Worm (Caenorhabditis elegans) whole organism, L1 larva: Measurements from ENCODE around the gene tyr-6.

ENCODE experiments used
- C16A3.4 ChIP-seq: fragments of 150-350 bp; optimal IDR thresholded peaks from 2 replicates; lab custom pipeline; 2014; ENCODE audit warnings: missing biosample characterization, missing genetic modification characterization
- C34B4.2 ChIP-seq: sonication (generic microtip); optimal IDR thresholded peaks from 2 replicates; lab custom pipeline; 2017; ENCODE audit warnings: mild to moderate bottlenecking, missing genetic modification characterization, missing compliant biosample characterization
- aha-1 ChIP-seq: fragments of 150-350 bp; optimal IDR thresholded peaks from 2 replicates; lab custom pipeline; 2014; ENCODE audit warnings: missing biosample characterization, missing genetic modification characterization
- aly-2 ChIP-seq: fragments of 150-350 bp; optimal IDR thresholded peaks from 2 replicates; lab custom pipeline; 2014; ENCODE audit warnings: missing biosample characterization, missing genetic modification characterization
- blmp-1 ChIP-seq: fragments of 150-350 bp; optimal IDR thresholded peaks from 2 replicates; lab custom pipeline; 2014; ENCODE audit warnings: missing biosample characterization, missing genetic modification characterization
- ceh-63 ChIP-seq: fragments of 200-800 bp; sonication (Bioruptor generic); optimal IDR thresholded peaks from 2 replicates; lab custom pipeline; 2018; ENCODE audit warnings: mild to moderate bottlenecking, missing genetic modification characterization, missing compliant biosample characterization
- ceh-8 ChIP-seq: fragments of 200-800 bp; sonication (Bioruptor generic); optimal IDR thresholded peaks from 2 replicates; lab custom pipeline; 2018; ENCODE audit warnings: mild to moderate bottlenecking, missing genetic modification characterization, moderate library complexity, missing compliant biosample characterization
- ces-1 ChIP-seq: fragments of 150-350 bp; optimal IDR thresholded peaks from 2 replicates; lab custom pipeline; 2014; ENCODE audit warnings: missing biosample characterization, missing genetic modification reagents, missing genetic modification characterization
- dpl-1 ChIP-seq, 3 experiments: fragments of 150-350 bp in 2 of 3; sonication (generic microtip) in 1 of 3; optimal IDR thresholded peaks; 2 replicates each; lab custom pipeline; 2014 to 2017; ENCODE audit warnings: missing biosample characterization in 3 of 3, missing genetic modification characterization in 3 of 3, missing genetic modification reagents in 3 of 3
- efl-3 ChIP-seq: fragments of 200-800 bp; sonication (Bioruptor generic); optimal IDR thresholded peaks from 2 replicates; lab custom pipeline; 2018; ENCODE audit warnings: mild to moderate bottlenecking, missing genetic modification characterization, missing compliant biosample characterization
- fkh-8 ChIP-seq: sonication (generic microtip); optimal IDR thresholded peaks from 2 replicates; lab custom pipeline; 2016; ENCODE audit warnings: mild to moderate bottlenecking, missing genetic modification characterization, missing compliant biosample characterization
- fos-1 ChIP-seq: fragments of 150-350 bp; optimal IDR thresholded peaks from 2 replicates; lab custom pipeline; 2014; ENCODE audit warnings: missing biosample characterization, missing genetic modification characterization
- hlh-17 ChIP-seq: fragments of 200-800 bp; sonication (Bioruptor generic); optimal IDR thresholded peaks from 2 replicates; lab custom pipeline; 2018; ENCODE audit warnings: missing genetic modification characterization, mild to moderate bottlenecking, missing compliant biosample characterization, moderate library complexity, borderline replicate concordance
- hlh-4 ChIP-seq: sonication (generic microtip); optimal IDR thresholded peaks from 2 replicates; lab custom pipeline; 2016; ENCODE audit warnings: mild to moderate bottlenecking, missing genetic modification characterization, missing compliant biosample characterization
- hpl-2 ChIP-seq: fragments of 150-350 bp; optimal IDR thresholded peaks from 2 replicates; lab custom pipeline; 2014; ENCODE audit warnings: missing biosample characterization, missing genetic modification reagents, missing genetic modification characterization
- irx-1 ChIP-seq: sonication (generic microtip); optimal IDR thresholded peaks from 2 replicates; lab custom pipeline; 2016; ENCODE audit warnings: missing genetic modification characterization, missing compliant biosample characterization
- lin-14 ChIP-seq: fragments of 200-800 bp; sonication (Bioruptor generic); optimal IDR thresholded peaks from 2 replicates; lab custom pipeline; 2018; ENCODE audit warnings: mild to moderate bottlenecking, missing genetic modification characterization, moderate library complexity, missing compliant biosample characterization
- lir-3 ChIP-seq: sonication (generic microtip); optimal IDR thresholded peaks from 2 replicates; lab custom pipeline; 2016; ENCODE audit warnings: mild to moderate bottlenecking, missing genetic modification characterization, moderate library complexity, missing compliant biosample characterization; ENCODE audit not compliant: poor library complexity
- mab-9 ChIP-seq: fragments of 200-800 bp; sonication (Bioruptor generic); IDR thresholded peaks from 2 replicates; pipeline ENCODE4 v1.3.6; 2022; ENCODE audit warnings: missing genetic modification reagents, missing genetic modification characterization, missing compliant biosample characterization
- mef-2 ChIP-seq: fragments of 150-350 bp; optimal IDR thresholded peaks from 2 replicates; lab custom pipeline; 2014; ENCODE audit warnings: missing biosample characterization, missing genetic modification characterization
- mep-1 ChIP-seq: fragments of 150-350 bp; optimal IDR thresholded peaks from 2 replicates; lab custom pipeline; 2014; ENCODE audit warnings: missing biosample characterization, missing genetic modification characterization
- nhr-11 ChIP-seq: fragments of 150-350 bp; optimal IDR thresholded peaks from 2 replicates; lab custom pipeline; 2014; ENCODE audit warnings: missing biosample characterization, missing genetic modification characterization
- nhr-12 ChIP-seq: sonication (generic microtip); optimal IDR thresholded peaks from 2 replicates; lab custom pipeline; 2017; ENCODE audit warnings: missing biosample characterization, missing genetic modification characterization
- nhr-19 ChIP-seq: fragments of 200-800 bp; sonication (Bioruptor generic); conservative IDR thresholded peaks from 2 replicates; pipeline ENCODE4 v1.3.6; 2022; ENCODE audit warnings: missing genetic modification characterization, missing compliant biosample characterization
- nhr-28 ChIP-seq: fragments of 150-350 bp; optimal IDR thresholded peaks from 2 replicates; lab custom pipeline; 2014; ENCODE audit warnings: missing biosample characterization, missing genetic modification characterization
- nhr-47 ChIP-seq: sonication (generic microtip); optimal IDR thresholded peaks from 2 replicates; lab custom pipeline; 2016; ENCODE audit warnings: mild to moderate bottlenecking, missing genetic modification characterization, moderate library complexity, missing compliant biosample characterization
- nhr-71 ChIP-seq: sonication (generic microtip); optimal IDR thresholded peaks from 2 replicates; lab custom pipeline; 2016; ENCODE audit warnings: mild to moderate bottlenecking, missing genetic modification characterization, moderate library complexity, missing compliant biosample characterization
- nhr-76 ChIP-seq: sonication (generic microtip); optimal IDR thresholded peaks from 2 replicates; lab custom pipeline; 2017; ENCODE audit warnings: missing biosample characterization, missing genetic modification characterization
- nhr-84 ChIP-seq: sonication (generic microtip); optimal IDR thresholded peaks from 2 replicates; lab custom pipeline; 2017; ENCODE audit warnings: missing biosample characterization, missing genetic modification characterization
- nhr-85 ChIP-seq: sonication (generic microtip); peaks from one replicate; lab custom pipeline; 2016; ENCODE audit warnings: missing genetic modification characterization, inconsistent platforms, missing compliant biosample characterization
- pax-3 ChIP-seq: fragments of 200-800 bp; sonication (Bioruptor generic); optimal IDR thresholded peaks from 2 replicates; lab custom pipeline; 2018; ENCODE audit warnings: mild to moderate bottlenecking, missing genetic modification characterization, moderate library complexity, missing compliant biosample characterization
- rnt-1 ChIP-seq: sonication (generic microtip); optimal IDR thresholded peaks from 2 replicates; lab custom pipeline; 2016; ENCODE audit warnings: mild to moderate bottlenecking, missing genetic modification characterization, moderate library complexity, missing compliant biosample characterization
- skn-1 ChIP-seq: fragments of 150-350 bp; optimal IDR thresholded peaks from 2 replicates; lab custom pipeline; 2014; ENCODE audit warnings: missing biosample characterization, missing genetic modification characterization
- snpc-4 ChIP-seq: fragments of 150-350 bp; optimal IDR thresholded peaks from 2 replicates; lab custom pipeline; 2014; ENCODE audit warnings: missing biosample characterization, missing genetic modification characterization
- snu-23 ChIP-seq: sonication (generic microtip); optimal IDR thresholded peaks from 2 replicates; lab custom pipeline; 2016; ENCODE audit warnings: missing genetic modification characterization, missing compliant biosample characterization
- sox-4 ChIP-seq: sonication (generic microtip); optimal IDR thresholded peaks from 2 replicates; lab custom pipeline; 2016; ENCODE audit warnings: missing genetic modification characterization, missing compliant biosample characterization
- tbx-2 ChIP-seq: sonication (generic microtip); optimal IDR thresholded peaks from 2 replicates; lab custom pipeline; 2016; ENCODE audit warnings: missing genetic modification characterization, missing compliant biosample characterization
- unc-30 ChIP-seq: sonication (generic microtip); optimal IDR thresholded peaks from 2 replicates; lab custom pipeline; 2017; ENCODE audit warnings: missing biosample characterization, missing genetic modification characterization
- unc-62 ChIP-seq: fragments of 150-350 bp; optimal IDR thresholded peaks from 2 replicates; lab custom pipeline; 2014; ENCODE audit warnings: missing biosample characterization, missing genetic modification reagents, missing genetic modification characterization
- unc-98 ChIP-seq: fragments of 200-800 bp; sonication (Bioruptor generic); IDR thresholded peaks from 2 replicates; pipeline ENCODE4 v1.3.6; 2022; ENCODE audit warnings: missing genetic modification characterization, missing compliant biosample characterization
- vab-15 ChIP-seq: sonication (generic microtip); optimal IDR thresholded peaks from 2 replicates; lab custom pipeline; 2017; ENCODE audit warnings: missing genotype, mild to moderate bottlenecking, missing genetic modification characterization, missing compliant biosample characterization
- zag-1 ChIP-seq: fragments of 150-350 bp; optimal IDR thresholded peaks from 2 replicates; lab custom pipeline; 2014; ENCODE audit warnings: missing biosample characterization, missing genetic modification characterization
- ztf-11 ChIP-seq, 2 experiments: sonication (generic microtip); optimal IDR thresholded peaks; 2 replicates each; lab custom pipeline; 2016 to 2017; ENCODE audit warnings: missing genetic modification characterization in 2 of 2, missing biosample characterization in 1 of 2, missing compliant biosample characterization in 1 of 2

The tyr-6 gene

DNA sequence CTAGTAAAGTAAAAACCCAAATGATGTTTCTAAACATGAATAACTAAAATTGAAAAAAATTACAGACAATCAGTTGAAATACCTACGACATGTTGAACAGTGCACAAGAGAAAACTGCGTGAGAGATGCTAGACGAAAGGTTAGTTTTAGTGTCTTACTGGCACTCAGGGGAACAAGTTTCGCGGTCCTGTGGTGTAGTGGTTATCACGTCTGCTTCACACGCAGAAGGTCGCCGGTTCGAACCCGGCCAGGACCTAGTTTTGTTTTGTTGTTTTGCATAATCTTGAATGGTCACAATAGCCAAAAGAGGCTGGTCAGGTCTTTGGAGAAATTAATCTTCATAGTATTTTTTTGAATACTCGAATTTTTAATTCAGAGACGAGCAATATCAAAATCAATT lies 657 bp downstream of the tyr-6 start (continued):
- TF ChIP-seq unc-62 (GFP tag; lab: Kevin White, UChicago): no peak
- TF ChIP-seq mab-9 (GFP tag; lab: Robert Waterston, UW): no peak
- TF ChIP-seq nhr-76 (tag; lab: Kevin White, UChicago): no peak
- TF ChIP-seq hpl-2 (GFP tag; lab: Kevin White, UChicago): no peak
- TF ChIP-seq nhr-11 (tag; lab: Kevin White, UChicago): no peak
- no peak for TF ChIP-seq ztf-11 (tag; optimal IDR thresholded peaks at IDR 0.05; lab: Kevin White, UChicago)
- TF ChIP-seq C16A3.4 (tag; lab: Kevin White, UChicago): peak; percentile 37
- TF ChIP-seq nhr-19 (GFP tag; lab: Robert Waterston, UW): peak; percentile 40
- TF ChIP-seq dpl-1 (GFP tag; optimal IDR thresholded peaks at IDR 0.05; lab: Kevin White, UChicago): peak in 2 of 3 experiments; percentile 4 to 29
- TF ChIP-seq nhr-85: peak; percentile 57
- TF ChIP-seq sox-4 (tag; lab: Kevin White, UChicago): no peak
- no peak for TF ChIP-seq C34B4.2
- no peak for TF ChIP-seq zag-1 (tag; lab: Kevin White, UChicago)
- TF ChIP-seq mef-2: no peak
- TF ChIP-seq unc-30: no peak
- no peak for TF ChIP-seq hlh-4 (tag; lab: Kevin White, UChicago)
- no peak for TF ChIP-seq ces-1 (GFP tag; lab: Kevin White, UChicago)
- no peak for TF ChIP-seq nhr-84 (tag; lab: Kevin White, UChicago)
- TF ChIP-seq nhr-28 (tag; lab: Kevin White, UChicago): no peak
- TF ChIP-seq vab-15 (tag; lab: Kevin White, UChicago): no peak
- peak; percentile 44 for TF ChIP-seq rnt-1 (tag; lab: Kevin White, UChicago)

ce11 chrIV:6487047-6487446 lies 6.7 kb downstream of the tyr-6 start, which contains the start of gene Y73B6BL.37:
Gene Y73B6BL.37 (plus strand): TSS chrIV:6487347.
- TF ChIP-seq ceh-8 (GFP tag; lab: Kevin White, UChicago) (no peak), fkh-8 (no peak), ceh-63 (GFP tag; lab: Kevin White, UChicago) (no peak), mep-1 (tag; lab: Kevin White, UChicago) (no peak), blmp-1 (no peak), hlh-17 (GFP tag; lab: Kevin White, UChicago) (no peak), nhr-47 (tag; lab: Kevin White, UChicago) (no peak), tbx-2 (tag; lab: Kevin White, UChicago) (no peak), pax-3 (no peak), hpl-2 (GFP tag; lab: Kevin White, UChicago) (no peak), nhr-71 (tag; lab: Kevin White, UChicago) (no peak), snpc-4 (tag; lab: Kevin White, UChicago) (no peak), fos-1 (tag; lab: Kevin White, UChicago) (no peak), unc-98 (GFP tag; lab: Robert Waterston, UW) (no peak), efl-3 (GFP tag; lab: Kevin White, UChicago) (no peak)
- TF ChIP-seq, all 84 proteins: peak for 0

DNA sequence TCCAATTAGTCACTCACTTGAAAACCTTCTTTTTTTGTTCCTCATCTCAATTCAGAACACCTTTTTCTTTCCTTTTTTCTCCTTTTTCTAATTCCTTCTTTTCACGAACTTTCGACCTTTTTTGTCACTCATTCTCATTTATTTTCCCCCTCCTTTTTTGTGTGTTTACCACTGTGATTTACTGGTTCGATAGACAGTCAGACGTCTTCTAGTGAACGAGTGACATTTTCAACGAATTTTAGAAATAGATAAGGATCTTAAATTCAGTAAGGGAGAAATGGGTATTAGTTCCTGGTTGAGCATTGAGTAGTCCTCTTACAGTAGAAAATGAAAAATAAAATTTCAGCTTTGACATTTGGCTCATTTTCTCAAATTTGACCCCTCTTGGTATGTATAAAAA lies 11.6 kb downstream of the tyr-6 start:
- peak; percentile 77 for TF ChIP-seq nhr-85
- peak; percentile 11 for TF ChIP-seq blmp-1
- peak; percentile 61 for TF ChIP-seq lin-14
- TF ChIP-seq irx-1 (tag; lab: Kevin White, UChicago): no peak
- TF ChIP-seq, all 84 proteins: peak for 3

DNA sequence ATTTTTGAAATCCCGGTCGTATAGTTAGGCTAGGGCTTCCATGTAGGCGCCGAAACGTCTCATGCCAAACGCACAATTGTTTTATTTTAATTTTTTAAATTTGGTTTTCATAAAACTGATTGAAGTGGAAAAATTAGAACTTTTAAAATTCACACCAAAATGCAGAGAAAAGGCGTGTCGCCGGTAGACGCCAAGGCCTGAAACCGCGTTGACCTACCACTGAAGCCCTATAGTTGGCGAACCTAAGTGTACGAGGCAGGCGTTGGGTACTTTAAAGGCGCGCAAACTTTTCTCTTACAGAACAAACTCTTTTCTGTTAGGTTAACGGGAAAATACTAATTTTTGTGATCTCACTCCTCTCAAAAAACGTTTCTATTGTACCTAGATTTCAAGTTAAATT lies 13.0 kb downstream of the tyr-6 start, which contains the start of gene Y73B6BL.44:
Gene Y73B6BL.44 (plus strand): TSS at position 301 of the 400 bp plus-strand sequence.
- TF ChIP-seq aly-2: no peak
- TF ChIP-seq lir-3: no peak
- no peak for TF ChIP-seq mab-9 (GFP tag; lab: Robert Waterston, UW)
- no peak for TF ChIP-seq unc-30
- no peak for TF ChIP-seq hlh-4 (tag; lab: Kevin White, UChicago)
- TF ChIP-seq hpl-2 (GFP tag; lab: Kevin White, UChicago): no peak
- TF ChIP-seq pax-3: no peak
- no peak for TF ChIP-seq efl-3 (GFP tag; lab: Kevin White, UChicago)
- TF ChIP-seq aha-1: no peak
- no peak for TF ChIP-seq skn-1
- no peak for TF ChIP-seq snu-23 (GFP tag; lab: Kevin White, UChicago)
- TF ChIP-seq C34B4.2: no peak
- TF ChIP-seq nhr-12 (tag; lab: Kevin White, UChicago): no peak
